Worm (Caenorhabditis elegans) whole organism, late embryonic: ENCODE results near the gene C44H9.6.

ENCODE experiments used
- K02D7.2 ChIP-seq: sonication (generic microtip); optimal IDR thresholded peaks from 2 replicates; lab custom pipeline; 2017; ENCODE audit warnings: mild to moderate bottlenecking, missing genetic modification characterization, missing compliant biosample characterization
- ceh-18 ChIP-seq: sonication (generic microtip); optimal IDR thresholded peaks from 2 replicates; lab custom pipeline; 2016; ENCODE audit warnings: missing genetic modification characterization, missing compliant biosample characterization
- ceh-34 ChIP-seq: sonication (generic microtip); optimal IDR thresholded peaks from 2 replicates; lab custom pipeline; 2016; ENCODE audit warnings: mild to moderate bottlenecking, missing genetic modification characterization, missing compliant biosample characterization
- ceh-45 ChIP-seq: fragments of 200-800 bp; sonication (Bioruptor generic); IDR thresholded peaks from 2 replicates; pipeline ENCODE4 v1.3.6; 2022; ENCODE audit warnings: missing genetic modification reagents, missing genetic modification characterization, missing compliant biosample characterization
- dve-1 ChIP-seq: sonication (generic microtip); optimal IDR thresholded peaks from 2 replicates; lab custom pipeline; 2017; ENCODE audit warnings: antibody characterized with exemption, mild to moderate bottlenecking, missing genetic modification characterization, missing compliant biosample characterization
- elt-4 ChIP-seq: sonication (generic microtip); optimal IDR thresholded peaks from 2 replicates; lab custom pipeline; 2016; ENCODE audit warnings: missing genetic modification characterization, missing compliant biosample characterization
- fkh-10 ChIP-seq: fragments of 150-350 bp; optimal IDR thresholded peaks from 2 replicates; lab custom pipeline; 2014; ENCODE audit warnings: missing biosample characterization, missing genetic modification reagents, missing genetic modification characterization
- gmeb-2 ChIP-seq: sonication (generic microtip); optimal IDR thresholded peaks from 2 replicates; lab custom pipeline; 2016; ENCODE audit warnings: missing genetic modification characterization, inconsistent platforms, missing compliant biosample characterization
- pag-3 ChIP-seq: sonication (generic microtip); optimal IDR thresholded peaks from 2 replicates; lab custom pipeline; 2016; ENCODE audit warnings: missing compliant biosample characterization, missing genetic modification characterization, borderline replicate concordance
- ztf-16 ChIP-seq: sonication (generic microtip); optimal IDR thresholded peaks from 2 replicates; lab custom pipeline; 2017; ENCODE audit warnings: missing genetic modification characterization, missing compliant biosample characterization

ce11 chrV:12797992-12798391 lies 47.2 kb downstream of the C44H9.6 start, which contains the start of gene ugt-6:
- TF ChIP-seq K02D7.2 (no peak), pag-3 (tag; lab: Kevin White, UChicago) (no peak), elt-4 (tag; lab: Kevin White, UChicago) (no peak), fkh-10 (GFP tag; lab: Kevin White, UChicago) (no peak), ceh-34 (tag; lab: Kevin White, UChicago) (no peak), ceh-18 (tag; lab: Kevin White, UChicago) (no peak), ceh-45 (GFP tag; lab: Robert Waterston, UW) (no peak), gmeb-2 (tag; lab: Kevin White, UChicago) (no peak), ztf-16 (tag; lab: Kevin White, UChicago) (no peak), dve-1 (tag; lab: Kevin White, UChicago) (no peak)
